Fruit fly (Drosophila melanogaster) whole organism, wandering third instar larva: ENCODE results near the gene CG13108.

Experiments used
- CG32264 ChIP-seq: fragments of 200-800 bp; sonication (Bioruptor generic); optimal IDR thresholded peaks from 2 replicates; lab custom pipeline; 2016; ENCODE audit warnings: missing biosample characterization, missing genetic modification characterization
- N ChIP-seq: fragments of >200 bp; optimal IDR thresholded peaks from 2 replicates; lab custom pipeline; 2018; ENCODE audit warnings: missing biosample characterization, missing external identifiers, missing genetic modification characterization
- dmrt93B ChIP-seq: fragments of 200-800 bp; sonication (Bioruptor generic); optimal IDR thresholded peaks from 2 replicates; lab custom pipeline; 2018; ENCODE audit warnings: missing biosample characterization, mild to moderate bottlenecking, missing genetic modification characterization
- ey ChIP-seq: fragments of 200-800 bp; sonication (Bioruptor generic); optimal IDR thresholded peaks from 2 replicates; lab custom pipeline; 2016; ENCODE audit warnings: missing biosample characterization, missing genetic modification characterization

dm6 chr2L:9136712-9137111 lies 27.3 kb upstream of the CG13108 start:
- TF ChIP-seq CG32264 (GFP tag; lab: Kevin White, UChicago) (no peak), ey (no peak), N (no peak), dmrt93B (no peak)
